Worm (Caenorhabditis elegans) whole organism, L1 larva: ENCODE results near the gene srd-1.

Experiments
- blmp-1 ChIP-seq: fragments of 150-350 bp; optimal IDR thresholded peaks from 2 replicates; lab custom pipeline; 2014; ENCODE audit warnings: missing biosample characterization, missing genetic modification characterization
- fos-1 ChIP-seq: fragments of 150-350 bp; optimal IDR thresholded peaks from 2 replicates; lab custom pipeline; 2014; ENCODE audit warnings: missing biosample characterization, missing genetic modification characterization
- lin-13 ChIP-seq: fragments of 150-350 bp; optimal IDR thresholded peaks from 2 replicates; lab custom pipeline; 2014; ENCODE audit warnings: missing biosample characterization, missing genetic modification reagents, missing genetic modification characterization
- lsy-2 ChIP-seq, 2 experiments: fragments of 150-350 bp; optimal IDR thresholded peaks; 2 replicates each; lab custom pipeline; 2014; ENCODE audit warnings: missing biosample characterization in 2 of 2, missing genetic modification characterization in 2 of 2
- mdl-1 ChIP-seq, 2 experiments: fragments of 150-350 bp; optimal IDR thresholded peaks; 2 replicates each; lab custom pipeline; 2014 to 2017; ENCODE audit warnings: missing biosample characterization in 2 of 2, missing genetic modification characterization in 2 of 2, inconsistent platforms in 1 of 2
- snpc-4 ChIP-seq: fragments of 150-350 bp; optimal IDR thresholded peaks from 2 replicates; lab custom pipeline; 2014; ENCODE audit warnings: missing biosample characterization, missing genetic modification characterization

DNA sequence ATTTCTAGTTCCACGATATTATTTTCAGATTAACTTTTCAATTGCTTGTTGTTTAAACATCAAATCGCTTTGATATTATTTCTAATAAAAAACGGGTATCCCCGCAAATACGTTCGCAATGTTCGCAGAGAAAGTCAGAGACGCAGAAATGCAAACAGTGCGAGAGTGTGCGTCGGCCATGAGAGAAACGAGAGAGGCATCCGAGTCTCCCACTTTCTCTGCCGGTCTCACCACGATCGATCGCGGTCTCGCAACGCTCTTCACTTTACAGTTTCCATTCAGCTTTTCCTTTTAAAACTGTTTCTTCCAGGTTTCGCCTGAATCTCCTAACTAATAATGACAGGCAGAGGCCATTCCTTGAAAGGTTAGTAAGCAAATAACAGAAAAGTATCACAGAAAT lies 8.2 kb downstream of the srd-1 start, which contains the start of gene F33H1.4:
- no peak for TF ChIP-seq snpc-4 (tag; lab: Kevin White, UChicago)
- peak in 1 of 2 experiments; percentile 19 for TF ChIP-seq mdl-1 (tag; optimal IDR thresholded peaks at IDR 0.05; lab: Kevin White, UChicago)
- no peak for TF ChIP-seq fos-1 (tag; lab: Kevin White, UChicago)
- TF ChIP-seq lin-13 (GFP tag; lab: Kevin White, UChicago), result peak; percentile 98
- peak; percentile 83 to 97 for TF ChIP-seq lsy-2 (tag; optimal IDR thresholded peaks at IDR 0.05; lab: Kevin White, UChicago)
- peak; percentile 91 for TF ChIP-seq blmp-1 (tag; lab: Kevin White, UChicago)
